Fruit fly (Drosophila melanogaster): ENCODE measurements around the gene mah.

The mah gene

DNA sequence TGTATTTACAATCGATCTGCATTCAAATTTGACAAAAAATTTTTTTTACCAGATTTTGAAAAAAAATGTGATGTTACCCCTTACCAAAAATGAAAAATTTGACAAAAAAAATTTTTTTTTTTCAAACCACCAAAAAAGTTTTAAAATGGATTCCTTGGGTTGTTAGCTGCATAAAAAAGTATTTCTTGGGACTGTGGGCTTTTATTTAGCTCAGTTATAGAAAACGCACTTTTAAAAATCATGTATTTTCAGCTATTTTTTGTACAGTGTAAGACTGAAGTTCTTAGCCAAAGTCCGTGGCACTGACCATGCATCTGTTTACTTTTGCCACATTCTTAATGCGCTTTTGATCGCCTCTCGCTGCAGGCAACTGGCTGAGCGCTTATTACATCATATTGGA, 18.0 kb downstream of the mah start (continued):
- TF ChIP-seq Hr38 (GFP tag; optimal IDR thresholded peaks at IDR 0.05): no peak
- TF ChIP-seq fkh (GFP tag; optimal IDR thresholded peaks at IDR 0.05): no peak
- TF ChIP-seq CG11294 (GFP tag; IDR thresholded peaks at IDR 0.05): no peak
- TF ChIP-seq pdm3 (GFP tag; optimal IDR thresholded peaks at IDR 0.05): no peak

DNA sequence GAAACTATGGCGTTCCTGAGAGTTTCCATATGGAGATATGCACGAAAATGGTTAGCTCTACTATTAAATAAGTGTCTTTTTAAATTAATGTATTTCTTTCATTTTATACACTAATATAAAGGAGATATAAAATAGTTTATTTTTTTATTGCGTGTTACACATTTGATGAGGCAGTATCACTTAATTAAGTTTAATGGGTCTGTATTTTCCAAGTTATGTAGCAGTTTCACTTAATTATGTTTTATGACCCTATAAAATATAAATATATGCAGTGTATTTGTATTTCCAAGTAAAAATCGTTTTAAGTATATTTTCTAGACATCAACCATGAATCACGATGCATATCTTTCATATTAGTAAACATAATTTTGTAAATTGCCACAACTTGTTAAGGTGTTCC, 19.1 kb downstream of the mah start:
- no peak for TF ChIP-seq vri (GFP tag; optimal IDR thresholded peaks at IDR 0.05)
- TF ChIP-seq Met (GFP tag; optimal IDR thresholded peaks at IDR 0.05): peak; percentile 33
- no peak for TF ChIP-seq CG10669 (GFP tag; optimal IDR thresholded peaks at IDR 0.05)
- TF ChIP-seq CG1621 (tag; optimal IDR thresholded peaks at IDR 0.05): no peak
- no peak for TF ChIP-seq Ets21C (GFP tag; optimal IDR thresholded peaks at IDR 0.05)
- peak; percentile 28 for TF ChIP-seq esn (GFP tag; optimal IDR thresholded peaks at IDR 0.05)
- no peak for TF ChIP-seq CG9139 (GFP tag; optimal IDR thresholded peaks at IDR 0.05)
- no peak for TF ChIP-seq topi (GFP tag; optimal IDR thresholded peaks at IDR 0.05)
- TF ChIP-seq Hr38 (GFP tag; optimal IDR thresholded peaks at IDR 0.05): no peak
- no peak for TF ChIP-seq CG3919 (GFP tag; optimal IDR thresholded peaks at IDR 0.05)
- peak; percentile 3 for TF ChIP-seq CG8632 (GFP tag; optimal IDR thresholded peaks at IDR 0.05)
- no peak for TF ChIP-seq achi (GFP tag; optimal IDR thresholded peaks at IDR 0.05)
- TF ChIP-seq svp (GFP tag): peak; percentile 77
- TF ChIP-seq eg (GFP tag; IDR thresholded peaks at IDR 0.05): no peak
- TF ChIP-seq CG4318 (GFP tag; optimal IDR thresholded peaks at IDR 0.05): peak; percentile 21
- no peak for TF ChIP-seq Gug (GFP tag; IDR thresholded peaks at IDR 0.05)
- TF ChIP-seq Hr39 (GFP tag; optimal IDR thresholded peaks at IDR 0.05): peak; percentile 16
- TF ChIP-seq CG11902 (GFP tag; optimal IDR thresholded peaks at IDR 0.05): no peak
- no peak for TF ChIP-seq Hr4 (GFP tag; optimal IDR thresholded peaks at IDR 0.05)
- TF ChIP-seq CG32006 (GFP tag; optimal IDR thresholded peaks at IDR 0.05): peak; percentile 63
- TF ChIP-seq CG10631 (GFP tag; optimal IDR thresholded peaks at IDR 0.05): no peak
- TF ChIP-seq Smox (GFP tag; optimal IDR thresholded peaks at IDR 0.05): peak; percentile 19
- TF ChIP-seq Eip78C (GFP tag): peak; percentile 37
- no peak for TF ChIP-seq Lpt (GFP tag; optimal IDR thresholded peaks at IDR 0.05)
- no peak for TF ChIP-seq fd59A (GFP tag; optimal IDR thresholded peaks at IDR 0.05)
- TF ChIP-seq cyc (GFP tag; optimal IDR thresholded peaks at IDR 0.05): no peak
- no peak for TF ChIP-seq spab (GFP tag; optimal IDR thresholded peaks at IDR 0.05)
- TF ChIP-seq OdsH (GFP tag; optimal IDR thresholded peaks at IDR 0.05): peak; percentile 25
- peak; percentile 22 for TF ChIP-seq Sox102F (GFP tag; optimal IDR thresholded peaks at IDR 0.05)
- no peak for TF ChIP-seq Eip93F (GFP tag; optimal IDR thresholded peaks at IDR 0.05)

DNA sequence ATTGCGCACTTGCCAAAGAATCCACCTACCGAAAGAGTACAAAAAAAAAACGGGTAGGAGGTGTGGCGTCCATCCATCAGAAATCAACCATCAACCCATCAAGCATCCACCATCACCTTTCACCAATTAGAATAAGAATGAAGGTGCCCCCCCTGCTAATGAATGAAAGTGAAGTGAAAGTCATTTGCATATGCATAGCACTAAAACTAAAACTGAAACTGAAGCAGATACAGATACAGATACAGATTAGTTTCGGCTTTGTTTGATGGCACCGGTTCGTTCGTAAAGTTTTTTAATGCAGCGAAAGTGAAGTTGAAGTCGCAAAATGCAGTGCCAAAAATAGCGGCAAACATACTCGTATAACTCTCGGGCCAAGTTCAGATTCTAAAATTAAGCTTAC, 20.6 kb downstream of the mah start:
- TF ChIP-seq OdsH (GFP tag; optimal IDR thresholded peaks at IDR 0.05) (no peak), Sox15 (GFP tag; optimal IDR thresholded peaks at IDR 0.05) (no peak), Eip78C (GFP tag) (no peak)

DNA sequence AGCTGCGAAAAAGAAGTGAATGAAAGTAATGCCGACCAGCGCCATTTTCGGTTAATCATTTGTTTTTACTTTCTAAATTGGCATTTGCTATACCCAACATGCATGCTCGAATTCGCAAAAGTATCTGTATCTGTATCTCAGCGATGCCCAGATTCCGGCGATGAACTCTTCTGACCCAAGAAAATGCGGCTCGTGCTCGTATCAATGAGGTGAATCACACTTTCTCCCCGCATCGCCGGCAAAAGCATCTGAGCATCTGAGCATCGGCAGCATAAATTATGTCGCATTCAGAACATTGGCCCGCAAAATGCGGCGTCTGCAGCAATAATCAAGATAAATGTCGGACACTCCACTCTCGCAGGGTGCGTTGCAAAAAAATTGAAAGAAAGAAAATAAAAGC, 21.5 kb downstream of the mah start:
- no peak for TF ChIP-seq CG3032 (tag; optimal IDR thresholded peaks at IDR 0.05)
- TF ChIP-seq CG6854 (GFP tag; optimal IDR thresholded peaks at IDR 0.05): peak; percentile 59
- TF ChIP-seq Blimp-1 (GFP tag; optimal IDR thresholded peaks at IDR 0.05): peak; percentile 88
- TF ChIP-seq svp (GFP tag): peak; percentile 80
